Worm (Caenorhabditis elegans) whole organism, L2 larva: ENCODE data around the gene C31H2.4.

ENCODE experiments used
- F13H6.1 ChIP-seq: sonication (generic microtip); optimal IDR thresholded peaks from 2 replicates; lab custom pipeline; 2016; ENCODE audit warnings: missing genetic modification characterization, missing compliant biosample characterization
- aly-2 ChIP-seq: fragments of 150-350 bp; optimal IDR thresholded peaks from 2 replicates; lab custom pipeline; 2014; ENCODE audit warnings: missing biosample characterization, missing genetic modification characterization
- egl-27 ChIP-seq: sonication (generic microtip); optimal IDR thresholded peaks from 3 replicates; lab custom pipeline; 2017; ENCODE audit warnings: missing biosample characterization, missing genetic modification reagents, missing genetic modification characterization
- fos-1 ChIP-seq: fragments of 150-350 bp; optimal IDR thresholded peaks from 2 replicates; lab custom pipeline; 2014; ENCODE audit warnings: missing biosample characterization, missing genetic modification characterization
- mab-5 ChIP-seq: fragments of 150-350 bp; optimal IDR thresholded peaks from 2 replicates; lab custom pipeline; 2014; ENCODE audit warnings: missing biosample characterization, missing genetic modification characterization
- sem-4 ChIP-seq: fragments of 150-350 bp; optimal IDR thresholded peaks from 2 replicates; lab custom pipeline; 2014; ENCODE audit warnings: missing biosample characterization, missing genetic modification reagents, missing genetic modification characterization
- skn-1 ChIP-seq: sonication (generic microtip); optimal IDR thresholded peaks from 2 replicates; lab custom pipeline; 2017; ENCODE audit warnings: missing biosample characterization, missing genetic modification characterization
- snpc-4 ChIP-seq: fragments of 150-350 bp; optimal IDR thresholded peaks from 2 replicates; lab custom pipeline; 2014; ENCODE audit warnings: missing biosample characterization, missing genetic modification characterization

DNA sequence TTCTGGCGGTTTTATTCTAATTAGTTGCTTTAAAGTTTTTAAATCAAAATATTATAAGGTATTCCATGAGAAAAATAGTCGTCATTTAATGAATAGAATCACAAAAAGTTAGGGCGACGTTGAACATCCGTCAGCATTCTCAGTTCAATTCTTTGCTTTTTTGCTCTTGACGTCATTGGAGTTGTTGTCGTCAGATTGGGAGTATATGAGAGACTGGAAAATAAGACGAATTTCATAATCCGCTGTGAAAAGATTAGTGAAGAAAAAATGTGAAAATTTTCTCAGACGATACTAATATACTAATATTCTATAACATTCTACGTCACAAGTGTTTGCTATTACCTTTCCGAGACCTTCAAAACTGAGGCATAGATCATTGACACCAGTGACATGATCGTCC, 8.1 kb downstream of the C31H2.4 start:
- TF ChIP-seq mab-5 (tag; lab: Kevin White, UChicago) (no peak), sem-4 (tag; lab: Kevin White, UChicago) (no peak), aly-2 (no peak), fos-1 (tag; lab: Kevin White, UChicago) (no peak), egl-27 (tag; lab: Kevin White, UChicago) (no peak), snpc-4 (tag; lab: Kevin White, UChicago) (no peak), skn-1 (tag; lab: Kevin White, UChicago) (no peak), F13H6.1 (tag; lab: Kevin White, UChicago) (no peak)
